Worm (Caenorhabditis elegans) whole organism, L2 larva: ENCODE data around the gene Y73B3B.3.
"Not testable (repeated sequence)": the region's sequence is repeated elsewhere in the genome, so short reads cannot be mapped to it uniquely, and the experiment has no call there.

Source experiments
- C34F6.9 ChIP-seq: fragments of 150-350 bp; optimal IDR thresholded peaks from 2 replicates; lab custom pipeline; 2014; ENCODE audit warnings: missing biosample characterization, missing genetic modification characterization
- Y55F3AM.14 ChIP-seq: fragments of 200-800 bp; sonication (Bioruptor generic); optimal IDR thresholded peaks from 2 replicates; lab custom pipeline; 2018; ENCODE audit warnings: mild to moderate bottlenecking, missing genetic modification characterization, missing compliant biosample characterization
- alr-1 ChIP-seq: fragments of 150-350 bp; optimal IDR thresholded peaks from 2 replicates; lab custom pipeline; 2014; ENCODE audit warnings: missing biosample characterization, missing genetic modification characterization
- aly-2 ChIP-seq: fragments of 150-350 bp; optimal IDR thresholded peaks from 2 replicates; lab custom pipeline; 2014; ENCODE audit warnings: missing biosample characterization, missing genetic modification characterization
- ama-1 ChIP-seq: fragments of 150-350 bp; optimal IDR thresholded peaks from 2 replicates; lab custom pipeline; 2018; ENCODE audit warnings: inconsistent platforms
- crh-2 ChIP-seq: sonication (generic microtip); optimal IDR thresholded peaks from 2 replicates; lab custom pipeline; 2017; ENCODE audit warnings: missing biosample characterization, missing genetic modification characterization
- dmd-4 ChIP-seq: sonication (generic microtip); optimal IDR thresholded peaks from 2 replicates; lab custom pipeline; 2017; ENCODE audit warnings: missing biosample characterization, missing genetic modification characterization
- elt-1 ChIP-seq: fragments of 150-350 bp; optimal IDR thresholded peaks from 2 replicates; lab custom pipeline; 2014; ENCODE audit warnings: missing biosample characterization, missing genetic modification characterization
- elt-3 ChIP-seq: sonication (generic microtip); optimal IDR thresholded peaks from 2 replicates; lab custom pipeline; 2017; ENCODE audit warnings: missing biosample characterization, missing genetic modification characterization
- gmeb-1 ChIP-seq: fragments of 150-350 bp; optimal IDR thresholded peaks from 2 replicates; lab custom pipeline; 2014; ENCODE audit warnings: missing biosample characterization, missing genetic modification characterization
- lin-11 ChIP-seq: fragments of 150-350 bp; sonication (generic microtip); optimal IDR thresholded peaks from 2 replicates; lab custom pipeline; 2014; ENCODE audit warnings: missing biosample characterization, missing genetic modification characterization, inconsistent platforms, mixed read lengths
- mab-5 ChIP-seq: fragments of 150-350 bp; optimal IDR thresholded peaks from 2 replicates; lab custom pipeline; 2014; ENCODE audit warnings: missing biosample characterization, missing genetic modification characterization
- nhr-10 ChIP-seq: sonication (generic microtip); optimal IDR thresholded peaks from 2 replicates; lab custom pipeline; 2017; ENCODE audit warnings: missing biosample characterization, missing genetic modification characterization
- nhr-12 ChIP-seq: fragments of 150-350 bp; optimal IDR thresholded peaks from 2 replicates; lab custom pipeline; 2014; ENCODE audit warnings: missing biosample characterization, missing genetic modification characterization
- nhr-129 ChIP-seq: fragments of 150-350 bp; optimal IDR thresholded peaks from 2 replicates; lab custom pipeline; 2014; ENCODE audit warnings: missing biosample characterization, missing genetic modification characterization
- nhr-21 ChIP-seq: fragments of 150-350 bp; optimal IDR thresholded peaks from 2 replicates; lab custom pipeline; 2014; ENCODE audit warnings: missing biosample characterization, missing genetic modification characterization
- nhr-237 ChIP-seq: fragments of 150-350 bp; optimal IDR thresholded peaks from 2 replicates; lab custom pipeline; 2014; ENCODE audit warnings: missing biosample characterization, missing genetic modification characterization
- nhr-25 ChIP-seq: fragments of 150-350 bp; sonication (generic microtip); optimal IDR thresholded peaks from 3 replicates; lab custom pipeline; 2014; ENCODE audit warnings: missing biosample characterization, missing genetic modification characterization
- sem-4 ChIP-seq: fragments of 150-350 bp; optimal IDR thresholded peaks from 2 replicates; lab custom pipeline; 2014; ENCODE audit warnings: missing biosample characterization, missing genetic modification reagents, missing genetic modification characterization
- skn-1 ChIP-seq: sonication (generic microtip); optimal IDR thresholded peaks from 2 replicates; lab custom pipeline; 2017; ENCODE audit warnings: missing biosample characterization, missing genetic modification characterization
- unc-39 ChIP-seq: fragments of 150-350 bp; optimal IDR thresholded peaks from 2 replicates; lab custom pipeline; 2014; ENCODE audit warnings: missing biosample characterization, missing genetic modification characterization
- unc-55 ChIP-seq: fragments of 150-350 bp; sonication (generic microtip); optimal IDR thresholded peaks from 3 replicates; lab custom pipeline; 2014; ENCODE audit warnings: missing biosample characterization, missing genetic modification reagents, missing genetic modification characterization
- unc-62 ChIP-seq: fragments of 150-350 bp; optimal IDR thresholded peaks from 2 replicates; lab custom pipeline; 2014; ENCODE audit warnings: missing biosample characterization, missing genetic modification reagents, missing genetic modification characterization
- zag-1 ChIP-seq: fragments of 150-350 bp; optimal IDR thresholded peaks from 2 replicates; lab custom pipeline; 2014; ENCODE audit warnings: missing biosample characterization, missing genetic modification characterization
- ztf-1 ChIP-seq: fragments of 200-800 bp; sonication (Bioruptor generic); conservative IDR thresholded peaks from 2 replicates; pipeline ENCODE4 v1.3.6; 2022; ENCODE audit warnings: missing genetic modification characterization, missing compliant biosample characterization
- ztf-11 ChIP-seq: sonication (generic microtip); optimal IDR thresholded peaks from 2 replicates; lab custom pipeline; 2017; ENCODE audit warnings: missing biosample characterization, missing genetic modification characterization

The Y73B3B.3 gene

ce11 chrX:209695-210094, at the start of gene Y73B3B.3:
Y73B3B.3 (plus strand) TSS chrX:209995.
- not testable (repeated sequence) for TF ChIP-seq nhr-129 (tag; lab: Kevin White, UChicago); unc-55 (GFP tag; lab: Kevin White, UChicago); zag-1 (tag; lab: Kevin White, UChicago)

ce11 chrX:163034-163433, 46.8 kb upstream of the Y73B3B.3 start, which contains the start of gene tmed-12:
tmed-12 (minus strand) TSS chrX:163134.
- TF ChIP-seq aly-2 (tag; lab: Kevin White, UChicago); nhr-237; elt-1 (tag; lab: Kevin White, UChicago): not testable (repeated sequence)

ce11 chrX:177075-177474, 32.7 kb upstream of the Y73B3B.3 start, which contains the start of the genes T08D2.5 and T08D2.4:
T08D2.5 (plus strand) TSS chrX:177375.
T08D2.4 (plus strand) TSS chrX:177396.
- no peak for TF ChIP-seq Y55F3AM.14 (GFP tag; lab: Kevin White, UChicago)
- no peak for TF ChIP-seq unc-39
- TF ChIP-seq nhr-12 = no peak
- TF ChIP-seq lin-11 = no peak
- TF ChIP-seq nhr-10 (tag; lab: Kevin White, UChicago) = no peak
- TF ChIP-seq gmeb-1 = no peak
- no peak for TF ChIP-seq aly-2 (tag; lab: Kevin White, UChicago)
- no peak for TF ChIP-seq nhr-21
- TF ChIP-seq ztf-1 (GFP tag; lab: Robert Waterston, UW) = no peak
- no peak for TF ChIP-seq alr-1 (tag; lab: Kevin White, UChicago)
- no peak for TF ChIP-seq unc-62 (GFP tag; lab: Kevin White, UChicago)
- no peak for TF ChIP-seq elt-3 (tag; lab: Kevin White, UChicago)
- no peak for TF ChIP-seq C34F6.9
- TF ChIP-seq, all 48 proteins: peak for 0

ce11 chrX:182119-182741, 27.6 kb upstream of the Y73B3B.3 start, which contains the start of the genes T08D2.6 and chkr-1:
T08D2.6 (minus strand) TSS chrX:182169.
chkr-1 (plus strand) TSS chrX:182691.
- not testable (repeated sequence) for TF ChIP-seq gmeb-1; zag-1 (tag; lab: Kevin White, UChicago); nhr-21

- TF ChIP-seq unc-55 (GFP tag; lab: Kevin White, UChicago) (no peak), zag-1 (tag; lab: Kevin White, UChicago) (no peak), nhr-21 (no peak), gmeb-1 (no peak), nhr-237 (no peak), nhr-25 (tag; lab: Kevin White, UChicago) (no peak), elt-3 (tag; lab: Kevin White, UChicago) (no peak)
Measured at ce11 chrX:192534-192933, 17.3 kb upstream of the Y73B3B.3 start, which contains the start of gene T08D2.8. T08D2.8 (plus strand) TSS chrX:192834.

ce11 chrX:196403-196802, 13.4 kb upstream of the Y73B3B.3 start:
- TF ChIP-seq ztf-11 (tag; lab: Kevin White, UChicago) = no peak
- TF ChIP-seq elt-1 (tag; lab: Kevin White, UChicago) = no peak
- TF ChIP-seq skn-1 (tag; lab: Kevin White, UChicago) = no peak
- TF ChIP-seq gmeb-1 = no peak

- TF ChIP-seq crh-2; mab-5 (tag; lab: Kevin White, UChicago); dmd-4: not testable (repeated sequence)
Measured at ce11 chrX:211141-211540, 1.3 kb downstream of the Y73B3B.3 start, which contains the start of gene Y73B3B.1. Y73B3B.1 (minus strand) TSS chrX:211241.

- not testable (repeated sequence) for TF ChIP-seq ama-1 (lab: Kevin White, UChicago); unc-39; sem-4 (tag; lab: Kevin White, UChicago)
Measured at ce11 chrX:215488-215887, 5.7 kb downstream of the Y73B3B.3 start, which contains the start of gene set-28. set-28 (minus strand) TSS chrX:215588.
